Fruit fly (Drosophila melanogaster): ENCODE data around the gene CG43844.

DNA sequence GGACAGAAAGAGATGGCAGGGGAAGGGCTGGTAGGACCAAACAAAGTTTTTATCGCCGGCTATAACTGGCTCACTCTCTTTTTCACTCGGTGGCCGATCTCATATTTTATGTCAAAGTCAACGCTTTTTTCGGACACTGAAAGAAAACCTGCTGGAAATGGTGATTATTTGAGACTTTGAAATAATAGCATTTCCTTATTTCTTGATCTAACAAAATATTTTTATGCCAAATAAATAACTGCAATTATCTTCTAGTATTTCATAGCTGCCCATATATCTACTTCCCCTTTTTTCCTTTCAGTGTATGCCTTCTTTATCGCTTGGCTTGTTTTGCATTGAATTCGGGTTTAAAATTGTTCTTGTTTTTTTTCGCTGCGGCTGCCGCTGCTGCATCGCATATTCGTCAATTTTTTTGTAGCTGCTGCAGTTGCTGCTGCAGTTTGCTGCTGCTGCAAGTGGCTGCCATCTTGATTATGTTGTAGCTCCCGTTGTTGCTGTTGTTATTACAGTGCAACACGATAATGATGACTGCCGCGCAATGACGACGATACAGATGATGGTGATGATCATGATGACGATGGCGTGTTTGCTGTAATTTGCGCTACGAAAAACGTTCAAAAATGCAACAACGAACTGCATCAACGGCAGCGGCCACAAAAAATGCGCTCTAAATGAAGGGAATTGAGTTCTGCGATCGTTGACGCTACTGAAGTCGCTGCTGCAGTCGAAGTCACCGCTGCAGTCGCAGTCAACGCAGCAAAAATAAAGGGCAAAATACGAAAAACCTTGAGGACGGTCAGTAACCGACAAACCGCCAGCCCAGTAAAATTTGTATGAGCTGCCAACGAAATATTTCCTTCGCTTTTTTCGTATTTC lies 48.0 kb downstream of the CG43844 start:
- TF ChIP-seq Atf3 (GFP tag; optimal IDR thresholded peaks at IDR 0.05) = no peak
- peak; percentile 25 for TF ChIP-seq Xbp1 (GFP tag; optimal IDR thresholded peaks at IDR 0.05)
- TF ChIP-seq psq (GFP tag; optimal IDR thresholded peaks at IDR 0.05) = no peak
- TF ChIP-seq sd (tag; optimal IDR thresholded peaks at IDR 0.05) = no peak

Data from whole organism, embryonic.